Worm (Caenorhabditis elegans) whole organism, dauer: ENCODE measurements around the gene vpat-1.

Source experiments
- unc-62 ChIP-seq: sonication (generic microtip); optimal IDR thresholded peaks from 2 replicates; lab custom pipeline; 2017; ENCODE audit warnings: missing biosample characterization, missing genetic modification reagents, missing genetic modification characterization

Gene vpat-1

ce11 chrX:1053929-1054328, 7.9 kb upstream of the vpat-1 start, which contains the start of gene ncs-3:
ncs-3 (plus strand) TSS chrX:1054081.
- TF ChIP-seq unc-62 (GFP tag; lab: Kevin White, UChicago) = no peak

ce11 chrX:1052960-1053359, 7.0 kb upstream of the vpat-1 start:
- no peak for TF ChIP-seq unc-62 (GFP tag; lab: Kevin White, UChicago)

- TF ChIP-seq unc-62 (GFP tag; lab: Kevin White, UChicago) = no peak
Measured at ce11 chrX:1051041-1051440, 5.0 kb upstream of the vpat-1 start.

- TF ChIP-seq unc-62 (GFP tag; lab: Kevin White, UChicago) = no peak
Measured at ce11 chrX:1044327-1044726, 1.7 kb downstream of the vpat-1 start.

- TF ChIP-seq unc-62 (GFP tag; lab: Kevin White, UChicago) = no peak
Measured at ce11 chrX:1038347-1038746, 7.7 kb downstream of the vpat-1 start, which contains the start of gene F55A4.7. F55A4.7 (minus strand) TSS chrX:1038447.

ce11 chrX:1035039-1035598, 10.9 kb downstream of the vpat-1 start, which contains the start of the genes stau-1 and sec-22:
stau-1 (minus strand) TSS chrX:1035286.
sec-22 (plus strand) TSS chrX:1035548.
- no peak for TF ChIP-seq unc-62 (GFP tag; lab: Kevin White, UChicago)

ce11 chrX:1030867-1031266, 15.1 kb downstream of the vpat-1 start:
- TF ChIP-seq unc-62 (GFP tag; lab: Kevin White, UChicago) = no peak

- no peak for TF ChIP-seq unc-62 (GFP tag; lab: Kevin White, UChicago)
Measured at ce11 chrX:1027370-1027769, 18.6 kb downstream of the vpat-1 start.

- no peak for TF ChIP-seq unc-62 (GFP tag; lab: Kevin White, UChicago)
Measured at ce11 chrX:1026722-1027121, 19.3 kb downstream of the vpat-1 start.

ce11 chrX:1025010-1025409, 21.0 kb downstream of the vpat-1 start, which contains the start of gene F55A4.3:
F55A4.3 (minus strand) TSS chrX:1025110.
- no peak for TF ChIP-seq unc-62 (GFP tag; lab: Kevin White, UChicago)

ce11 chrX:1021835-1022311, 24.1 kb downstream of the vpat-1 start:
- no peak for TF ChIP-seq unc-62 (GFP tag; lab: Kevin White, UChicago)

- TF ChIP-seq unc-62 (GFP tag; lab: Kevin White, UChicago) = no peak
Measured at ce11 chrX:1018586-1018985, 27.4 kb downstream of the vpat-1 start.

- no peak for TF ChIP-seq unc-62 (GFP tag; lab: Kevin White, UChicago)
Measured at ce11 chrX:1017456-1017855, 28.6 kb downstream of the vpat-1 start, which contains the start of the genes F55A4.13 and nlf-1. F55A4.13 (minus strand) TSS chrX:1017556. nlf-1 (minus strand) TSS chrX:1017567.

ce11 chrX:1014708-1015107, 31.3 kb downstream of the vpat-1 start:
- TF ChIP-seq unc-62 (GFP tag; lab: Kevin White, UChicago) = no peak

ce11 chrX:1012385-1012866, 33.6 kb downstream of the vpat-1 start:
- no peak for TF ChIP-seq unc-62 (GFP tag; lab: Kevin White, UChicago)

ce11 chrX:1010627-1011452, 35.2 kb downstream of the vpat-1 start:
- no peak for TF ChIP-seq unc-62 (GFP tag; lab: Kevin White, UChicago)
